Fruit fly (Drosophila melanogaster): Measurements from ENCODE around the gene brv3.
"Not testable (repeated sequence)": the region's sequence is repeated elsewhere in the genome, so short reads cannot be mapped to it uniquely, and the experiment has no call there.

DNA sequence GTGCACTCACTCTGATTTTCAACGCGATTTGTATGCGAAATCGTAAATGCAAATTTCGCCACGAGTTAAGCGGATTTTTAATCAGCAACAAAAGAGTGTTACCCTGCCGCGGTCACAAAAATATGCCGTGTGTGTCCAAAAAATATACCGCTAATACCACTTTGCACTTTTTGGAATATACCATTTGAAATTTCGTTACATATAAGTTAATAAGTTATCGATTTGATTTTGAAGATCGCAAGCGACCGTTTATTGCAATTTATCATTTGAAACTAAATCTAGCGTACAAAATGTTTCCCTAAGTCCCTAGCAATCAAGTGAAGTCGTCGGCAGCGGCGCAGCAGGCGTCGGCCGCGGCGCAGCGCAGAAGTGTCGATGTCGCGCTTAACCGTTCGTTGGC is 14.1 kb downstream of the brv3 start, which contains the start of gene eIF3g1:
- TF ChIP-seq Pif1A (GFP tag; optimal IDR thresholded peaks at IDR 0.05); fd96Ca (GFP tag; IDR thresholded peaks at IDR 0.05); CG4496 (GFP tag; IDR thresholded peaks at IDR 0.05); CG14655 (GFP tag; optimal IDR thresholded peaks at IDR 0.05); CG32121 (GFP tag; IDR thresholded peaks at IDR 0.05); CG12605 (GFP tag; IDR thresholded peaks at IDR 0.05); CG8301 (tag; optimal IDR thresholded peaks at IDR 0.05); Ets98B (GFP tag; IDR thresholded peaks at IDR 0.05); EcR (GFP tag; optimal IDR thresholded peaks at IDR 0.05): not testable (repeated sequence)

All from whole organism, pupa.